Worm (Caenorhabditis elegans) whole organism, young adult: ENCODE measurements around the gene pab-2.

Experiments used
- Y56A3A.18 ChIP-seq: fragments of 200-800 bp; sonication (Bioruptor generic); IDR thresholded peaks from 2 replicates; pipeline ENCODE4 v1.3.6; 2022; ENCODE audit warnings: missing genetic modification reagents, missing genetic modification characterization, missing compliant biosample characterization
- mes-4 ChIP-seq: sonication (generic microtip); optimal IDR thresholded peaks from 2 replicates; lab custom pipeline; 2016; ENCODE audit warnings: missing genotype, missing genetic modification characterization, missing compliant biosample characterization

ce11 chrX:13511796-13512195 is 15.4 kb downstream of the pab-2 start:
- TF ChIP-seq Y56A3A.18 = peak; percentile 95
- TF ChIP-seq mes-4 (tag; lab: Kevin White, UChicago) = no peak
